Worm (Caenorhabditis elegans): ENCODE data around the gene nep-22.

nep-22 gene

DNA sequence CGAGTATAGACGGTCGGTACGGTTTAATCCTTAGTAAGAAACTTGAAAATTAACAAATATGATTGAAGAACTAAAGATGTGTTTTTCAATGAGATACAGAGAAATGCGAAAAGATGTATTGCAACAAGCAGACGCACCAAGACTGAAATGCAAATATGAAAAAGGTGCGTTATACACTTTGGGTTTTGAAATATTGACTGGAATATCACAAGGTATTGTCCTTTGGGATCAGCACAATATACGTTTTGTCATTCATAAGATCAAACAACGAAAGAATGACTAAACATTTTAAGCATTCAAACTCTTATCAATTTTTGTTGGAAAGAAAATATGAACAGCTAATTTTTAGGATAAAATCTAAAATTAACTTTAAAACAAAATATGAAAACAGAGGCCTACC lies 11.6 kb upstream of the nep-22 start, which contains the start of gene T25B6.6:
T25B6.6 (minus strand) TSS at position 101 of the 400 bp plus-strand sequence.
- TF ChIP-seq dpl-1 (GFP tag; optimal IDR thresholded peaks at IDR 0.05) (no peak), rec-8 (tag; optimal IDR thresholded peaks at IDR 0.05) (no peak), sdz-38 (tag; optimal IDR thresholded peaks at IDR 0.05) (no peak), ztf-18 (tag; optimal IDR thresholded peaks at IDR 0.05) (no peak), hsf-1 (GFP tag; IDR thresholded peaks at IDR 0.05) (no peak), athp-1 (tag; optimal IDR thresholded peaks at IDR 0.05) (no peak), Y95B8A.8 (GFP tag; IDR thresholded peaks at IDR 0.05) (no peak), madf-3 (GFP tag; IDR thresholded peaks at IDR 0.05) (no peak)

DNA sequence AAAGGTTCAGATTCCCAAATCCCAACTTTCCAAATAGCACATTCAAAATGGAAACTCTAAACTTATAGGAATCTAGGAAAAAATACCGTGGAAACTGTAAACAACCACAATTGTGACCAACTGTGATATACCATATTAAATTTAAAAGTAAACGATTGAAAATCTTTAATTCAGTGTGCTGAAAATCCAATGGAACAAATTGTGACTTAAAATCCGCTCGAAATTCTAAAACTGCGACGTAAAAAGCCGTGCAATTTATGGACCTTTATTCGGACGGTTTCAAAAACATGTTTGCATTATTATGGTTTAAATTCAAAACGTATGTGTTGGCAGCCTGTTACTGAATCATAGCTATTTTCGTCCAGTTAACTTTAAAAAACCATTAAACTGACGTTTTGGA lies 10.5 kb upstream of the nep-22 start:
- TF ChIP-seq rpc-1 (optimal IDR thresholded peaks at IDR 0.05) (no peak), rpc-1 (tag; optimal IDR thresholded peaks at IDR 0.05) (no peak), ztf-25 (GFP tag; IDR thresholded peaks at IDR 0.05) (no peak), F10E7.11 (tag; optimal IDR thresholded peaks at IDR 0.05) (no peak), dox-1 (GFP tag; IDR thresholded peaks at IDR 0.05) (no peak), nhr-27 (tag; optimal IDR thresholded peaks at IDR 0.05) (no peak), cebp-2 (GFP tag; IDR thresholded peaks at IDR 0.05) (no peak), athp-1 (tag; optimal IDR thresholded peaks at IDR 0.05) (no peak), Y79H2A.3 (GFP tag; conservative IDR thresholded peaks at IDR 0.05) (no peak), F33H1.4 (GFP tag; IDR thresholded peaks at IDR 0.05) (no peak), lin-40 (tag; optimal IDR thresholded peaks at IDR 0.05) (no peak), lir-1 (GFP tag; conservative IDR thresholded peaks at IDR 0.05) (no peak), let-607 (tag; optimal IDR thresholded peaks at IDR 0.05) (no peak), Y67H2A.10 (GFP tag; conservative IDR thresholded peaks at IDR 0.05) (no peak)

DNA sequence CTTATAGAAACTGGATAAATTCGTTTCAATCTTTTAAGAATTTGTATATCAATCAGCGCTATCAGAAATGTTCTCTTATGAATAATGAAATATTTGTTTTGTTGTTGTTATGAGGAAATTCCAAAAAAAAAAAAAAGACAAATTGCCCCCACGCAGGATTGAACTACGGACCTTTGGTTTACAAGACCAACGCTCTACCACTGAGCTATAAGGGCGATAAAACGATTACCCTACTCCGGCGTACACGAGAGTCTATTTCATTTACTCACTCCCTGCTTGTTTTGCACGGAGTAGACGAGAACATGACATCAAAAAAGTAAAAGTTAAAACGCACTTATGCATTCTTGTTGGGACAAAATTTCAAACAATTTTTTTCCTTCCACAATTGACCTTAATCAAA lies 10.1 kb upstream of the nep-22 start:
- TF ChIP-seq him-1 (tag; optimal IDR thresholded peaks at IDR 0.05) (peak; percentile 95), akir-1 (GFP tag; optimal IDR thresholded peaks at IDR 0.05) (no peak), ceh-58 (GFP tag; IDR thresholded peaks at IDR 0.05) (no peak), egl-18 (GFP tag; IDR thresholded peaks at IDR 0.05) (0 out of 2 replicates have a peak, but pooled peaks have one; percentile 68), ceh-27 (GFP tag; optimal IDR thresholded peaks at IDR 0.05) (peak; percentile 19), ceh-91 (GFP tag; IDR thresholded peaks at IDR 0.05) (no peak), pha-4 (tag; optimal IDR thresholded peaks at IDR 0.05) (no peak), F37B4.10 (GFP tag; IDR thresholded peaks at IDR 0.05) (no peak), hmg-1.2 (GFP tag; IDR thresholded peaks at IDR 0.05) (no peak; the same call in 1 of the 2 replicates), chd-7 (tag; optimal IDR thresholded peaks at IDR 0.05) (no peak), Y79H2A.3 (GFP tag; conservative IDR thresholded peaks at IDR 0.05) (0 out of 2 replicates have a peak, but pooled peaks have one; percentile 8), somi-1 (GFP tag; optimal IDR thresholded peaks at IDR 0.05) (no peak), sdz-38 (tag; optimal IDR thresholded peaks at IDR 0.05) (peak; percentile 19), fkh-3 (tag; optimal IDR thresholded peaks at IDR 0.05) (no peak), bed-1 (GFP tag; IDR thresholded peaks at IDR 0.05) (peak; percentile 80; the same call in 1 of the 2 replicates), F57A8.1 (GFP tag; optimal IDR thresholded peaks at IDR 0.05) (peak; percentile 45), ceh-79 (tag; optimal IDR thresholded peaks at IDR 0.05) (peak; percentile 81), aptf-3 (GFP tag; IDR thresholded peaks at IDR 0.05) (no peak), B0336.3 (GFP tag; IDR thresholded peaks at IDR 0.05) (no peak), madf-8 (GFP tag; conservative IDR thresholded peaks at IDR 0.05) (0 out of 2 replicates have a peak, but pooled peaks have one; percentile 16), T26A5.8 (tag; optimal IDR thresholded peaks at IDR 0.05) (peak; percentile 76), nfya-2 (GFP tag; IDR thresholded peaks at IDR 0.05) (no peak), F55B11.4 (tag; optimal IDR thresholded peaks at IDR 0.05; ENCODE audit: borderline replicate concordance, insufficient read depth) (no peak), sea-2 (GFP tag; IDR thresholded peaks at IDR 0.05) (no peak), mxl-1 (tag; optimal IDR thresholded peaks at IDR 0.05) (peak; percentile 76), lag-1 (GFP tag; IDR thresholded peaks at IDR 0.05) (no peak), ztf-26 (tag; optimal IDR thresholded peaks at IDR 0.05) (peak; percentile 27), C17E4.6 (GFP tag; IDR thresholded peaks at IDR 0.05) (0 out of 2 replicates have a peak, but pooled peaks have one; percentile 16), F10E7.11 (tag; optimal IDR thresholded peaks at IDR 0.05) (peak; percentile 11), Y67H2A.10 (GFP tag; conservative IDR thresholded peaks at IDR 0.05) (no peak)
